Worm (Caenorhabditis elegans) whole organism, L1 larva: Measurements from ENCODE around the gene ptr-22.

Source experiments
- isw-1 ChIP-seq: fragments of 200-800 bp; sonication (Bioruptor generic); IDR thresholded peaks from 2 replicates; pipeline ENCODE4 v1.3.6; 2022; ENCODE audit warnings: missing genetic modification characterization, missing compliant biosample characterization
- lin-39 ChIP-seq: fragments of 150-350 bp; optimal IDR thresholded peaks from 2 replicates; lab custom pipeline; 2014; ENCODE audit warnings: missing biosample characterization, missing genetic modification reagents, missing genetic modification characterization
- lsy-2 ChIP-seq, 2 experiments: fragments of 150-350 bp; optimal IDR thresholded peaks; 2 replicates each; lab custom pipeline; 2014; ENCODE audit warnings: missing biosample characterization in 2 of 2, missing genetic modification characterization in 2 of 2
- pqm-1 ChIP-seq: sonication (generic microtip); optimal IDR thresholded peaks from 3 replicates; lab custom pipeline; 2017; ENCODE audit warnings: missing biosample characterization, missing genetic modification characterization
- snpc-4 ChIP-seq: fragments of 150-350 bp; optimal IDR thresholded peaks from 2 replicates; lab custom pipeline; 2014; ENCODE audit warnings: missing biosample characterization, missing genetic modification characterization

DNA sequence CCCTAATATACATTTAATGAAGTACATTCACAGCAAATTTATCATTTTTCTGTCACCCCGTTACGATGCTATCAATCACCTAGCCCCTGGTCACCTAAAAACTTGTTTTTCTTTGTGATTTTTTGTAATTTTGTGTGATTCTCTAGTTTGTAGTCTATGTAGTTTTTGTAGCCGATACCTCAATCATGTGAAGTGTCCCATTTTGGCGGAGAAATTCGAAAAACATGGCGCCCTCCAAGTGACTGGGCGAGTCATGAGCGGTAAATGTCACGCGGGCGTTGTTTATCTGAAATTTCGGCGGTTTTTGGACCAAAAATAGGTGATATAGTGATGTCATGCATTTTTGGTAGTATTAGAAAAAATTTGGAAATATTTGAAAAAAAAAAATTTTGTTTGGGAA is 431 bp downstream of the ptr-22 start:
- TF ChIP-seq snpc-4 (no peak), isw-1 (GFP tag; lab: Robert Waterston, UW) (no peak), lsy-2 (tag; optimal IDR thresholded peaks at IDR 0.05; lab: Kevin White, UChicago) (no peak), pqm-1 (tag; lab: Kevin White, UChicago) (no peak), lin-39 (tag; lab: Kevin White, UChicago) (no peak)
